Worm (Caenorhabditis elegans) whole organism, early embryonic: Measurements from ENCODE around the gene ceh-28.

Experiments used
- ama-1 ChIP-seq: fragments of 150-350 bp; optimal IDR thresholded peaks from 2 replicates; lab custom pipeline; 2014
- ets-7 ChIP-seq: sonication (generic microtip); optimal IDR thresholded peaks from 2 replicates; lab custom pipeline; 2016; ENCODE audit warnings: missing genotype, missing genetic modification characterization, missing compliant biosample characterization
- flt-1 ChIP-seq: fragments of 200-800 bp; sonication (Bioruptor generic); IDR thresholded peaks from 2 replicates; pipeline ENCODE4 v1.3.6; 2022; ENCODE audit warnings: missing genetic modification characterization, missing compliant biosample characterization
- scrt-1 ChIP-seq: fragments of 200-800 bp; sonication (Bioruptor generic); IDR thresholded peaks from 2 replicates; pipeline ENCODE4 v1.3.6; 2022; ENCODE audit warnings: missing genetic modification characterization, missing compliant biosample characterization
- sea-1 ChIP-seq: fragments of 200-800 bp; sonication (Bioruptor generic); conservative IDR thresholded peaks from 2 replicates; pipeline ENCODE4 v1.3.6; 2022; ENCODE audit warnings: missing genetic modification characterization, missing compliant biosample characterization

- TF ChIP-seq ama-1 (lab: Kevin White, UChicago) (no peak), ets-7 (tag; lab: Kevin White, UChicago) (no peak), scrt-1 (GFP tag; lab: Robert Waterston, UW) (no peak), sea-1 (no peak), flt-1 (GFP tag; lab: Robert Waterston, UW) (no peak)
Measured at ce11 chrX:13034333-13034732, 40.1 kb upstream of the ceh-28 start.
